Worm (Caenorhabditis elegans): ENCODE results near the gene arg-1.

Gene arg-1

ce11 chrX:1825290-1825832 lies 38.7 kb downstream of the arg-1 start, which contains the start of gene C14E2.5:
C14E2.5 (minus strand) TSS chrX:1825340.
- TF ChIP-seq lsl-1 (GFP tag; optimal IDR thresholded peaks at IDR 0.05) (no peak), snpc-4 (GFP tag; optimal IDR thresholded peaks at IDR 0.05) (no peak), snpc-4 (tag; optimal IDR thresholded peaks at IDR 0.05) (peak in 2 of 4 experiments; percentile 56 to 84), ztf-26 (tag; optimal IDR thresholded peaks at IDR 0.05) (no peak), F23B12.7 (tag; optimal IDR thresholded peaks at IDR 0.05; ENCODE audit: insufficient read depth) (no peak), snpc-1.3 (tag; optimal IDR thresholded peaks at IDR 0.05; ENCODE audit: insufficient read depth) (no peak)

- TF ChIP-seq ztf-25 (GFP tag; IDR thresholded peaks at IDR 0.05) (no peak), madf-6 (GFP tag; IDR thresholded peaks at IDR 0.05) (no peak), lsl-1 (GFP tag; optimal IDR thresholded peaks at IDR 0.05) (no peak), B0035.1 (tag; optimal IDR thresholded peaks at IDR 0.05) (no peak), tbp1 (GFP tag; optimal IDR thresholded peaks at IDR 0.05) (no peak)
Observed at ce11 chrX:1826166-1826565, 39.5 kb downstream of the arg-1 start, which contains the start of gene C14E2.1. C14E2.1 (plus strand) TSS chrX:1826466.

- TF ChIP-seq ztf-22 (GFP tag; optimal IDR thresholded peaks at IDR 0.05) (no peak), F23B12.7 (tag; optimal IDR thresholded peaks at IDR 0.05; ENCODE audit: insufficient read depth) (no peak), ZK185.1 (tag; optimal IDR thresholded peaks at IDR 0.05; ENCODE audit: poor library complexity, severe bottlenecking) (no peak), xnd-1 (tag; optimal IDR thresholded peaks at IDR 0.05) (no peak), Y79H2A.3 (GFP tag; conservative IDR thresholded peaks at IDR 0.05) (no peak), rec-8 (tag; optimal IDR thresholded peaks at IDR 0.05) (no peak), tbp1 (GFP tag; optimal IDR thresholded peaks at IDR 0.05) (no peak), madf-10 (tag; optimal IDR thresholded peaks at IDR 0.05) (no peak), attf-5 (GFP tag; optimal IDR thresholded peaks at IDR 0.05) (no peak), nhr-179 (tag; optimal IDR thresholded peaks at IDR 0.05) (no peak), hlh-26 (GFP tag; conservative IDR thresholded peaks at IDR 0.05) (no peak), B0019.2 (GFP tag; conservative IDR thresholded peaks at IDR 0.05) (no peak)
Observed at ce11 chrX:1829937-1830336, 43.2 kb downstream of the arg-1 start, which contains the start of gene C14E2.6. C14E2.6 (minus strand) TSS chrX:1830037.

ce11 chrX:1830475-1830874 lies 43.8 kb downstream of the arg-1 start:
- TF ChIP-seq fkh-3 (tag; optimal IDR thresholded peaks at IDR 0.05): no peak
- TF ChIP-seq ccch-3 (GFP tag; optimal IDR thresholded peaks at IDR 0.05): no peak
- TF ChIP-seq mel-28 (tag; optimal IDR thresholded peaks at IDR 0.05; ENCODE audit: borderline replicate concordance): no peak
- TF ChIP-seq B0261.1 (tag; optimal IDR thresholded peaks at IDR 0.05): peak; percentile 28
- TF ChIP-seq rpc-1 (optimal IDR thresholded peaks at IDR 0.05): peak; percentile 4
- TF ChIP-seq rpc-1 (tag; optimal IDR thresholded peaks at IDR 0.05): peak; percentile 71
- TF ChIP-seq tbp1 (GFP tag; optimal IDR thresholded peaks at IDR 0.05): peak; percentile 78
- TF ChIP-seq Y67H2A.10 (GFP tag; conservative IDR thresholded peaks at IDR 0.05): no peak

ce11 chrX:1836700-1837099 lies 50.0 kb downstream of the arg-1 start:
- 0 out of 2 replicates have a peak, but pooled peaks have one; percentile 51 for TF ChIP-seq hsf-1 (GFP tag; IDR thresholded peaks at IDR 0.05)
- TF ChIP-seq madf-3 (GFP tag; IDR thresholded peaks at IDR 0.05): peak; percentile 62; the same call in 1 of the 2 replicates

ce11 chrX:1837703-1838102 lies 51.0 kb downstream of the arg-1 start:
- TF ChIP-seq nfya-1 (tag; optimal IDR thresholded peaks at IDR 0.05; ENCODE audit: borderline replicate concordance, insufficient read depth) (no peak), let-526 (GFP tag; IDR thresholded peaks at IDR 0.05) (0 out of 2 replicates have a peak, but pooled peaks have one; percentile 30), madf-6 (GFP tag; IDR thresholded peaks at IDR 0.05) (peak; percentile 46; the same call in 1 of the 2 replicates), nfya-2 (GFP tag; IDR thresholded peaks at IDR 0.05) (no peak), gei-17 (GFP tag; optimal IDR thresholded peaks at IDR 0.05) (peak; percentile 47), K12H6.12 (tag; optimal IDR thresholded peaks at IDR 0.05) (peak; percentile 5), mes-4 (tag; optimal IDR thresholded peaks at IDR 0.05) (peak; percentile 43), snpc-3.4 (tag; optimal IDR thresholded peaks at IDR 0.05) (peak; percentile 57), mxl-1 (tag; optimal IDR thresholded peaks at IDR 0.05) (peak; percentile 70), C17E4.6 (GFP tag; IDR thresholded peaks at IDR 0.05) (no peak), egl-18 (GFP tag; IDR thresholded peaks at IDR 0.05) (no peak), chd-7 (tag; optimal IDR thresholded peaks at IDR 0.05) (peak; percentile 69)
